Worm (Caenorhabditis elegans) whole organism, dauer: Measurements from ENCODE around the gene nspb-8.
"Not testable (repeated sequence)": the region's sequence is repeated elsewhere in the genome, so short reads cannot be mapped to it uniquely, and the experiment has no call there.

Experiments
- unc-62 ChIP-seq: sonication (generic microtip); optimal IDR thresholded peaks from 2 replicates; lab custom pipeline; 2017; ENCODE audit warnings: missing biosample characterization, missing genetic modification reagents, missing genetic modification characterization

nspb-8 gene

ce11 chrII:14574790-14575189 lies 5.7 kb downstream of the nspb-8 start:
- TF ChIP-seq unc-62 (GFP tag; lab: Kevin White, UChicago): no peak

- no peak for TF ChIP-seq unc-62 (GFP tag; lab: Kevin White, UChicago)
Observed at ce11 chrII:14573315-14573714, 7.1 kb downstream of the nspb-8 start, which contains the start of gene madf-5. TSS of gene madf-5 (plus strand) at chrII:14573615.

ce11 chrII:14570541-14571160 lies 9.8 kb downstream of the nspb-8 start:
- TF ChIP-seq unc-62 (GFP tag; lab: Kevin White, UChicago): no peak

ce11 chrII:14569322-14569721 lies 11.1 kb downstream of the nspb-8 start:
- no peak for TF ChIP-seq unc-62 (GFP tag; lab: Kevin White, UChicago)

ce11 chrII:14567811-14568210 lies 12.6 kb downstream of the nspb-8 start:
- no peak for TF ChIP-seq unc-62 (GFP tag; lab: Kevin White, UChicago)

ce11 chrII:14561549-14562115 lies 18.8 kb downstream of the nspb-8 start, which contains the start of gene mog-4:
TSS of gene mog-4 (minus strand) at chrII:14561599.
- TF ChIP-seq unc-62 (GFP tag; lab: Kevin White, UChicago): not testable (repeated sequence)

- TF ChIP-seq unc-62 (GFP tag; lab: Kevin White, UChicago): no peak
Observed at ce11 chrII:14555019-14555418, 25.4 kb downstream of the nspb-8 start.

ce11 chrII:14550613-14551012 lies 29.8 kb downstream of the nspb-8 start, which contains the start of gene nlp-41:
TSS of gene nlp-41 (plus strand) at chrII:14550913.
- TF ChIP-seq unc-62 (GFP tag; lab: Kevin White, UChicago): no peak

- TF ChIP-seq unc-62 (GFP tag; lab: Kevin White, UChicago): no peak
Observed at ce11 chrII:14548691-14549090, 31.8 kb downstream of the nspb-8 start, which contains the start of gene gcy-29. TSS of gene gcy-29 (minus strand) at chrII:14548791.

ce11 chrII:14540551-14540950 lies 39.9 kb downstream of the nspb-8 start:
- no peak for TF ChIP-seq unc-62 (GFP tag; lab: Kevin White, UChicago)

ce11 chrII:14537728-14538127 lies 42.7 kb downstream of the nspb-8 start, which contains the start of the genes clec-147 and C04H5.7:
TSS of gene clec-147 (minus strand) at chrII:14537828.
TSS of gene C04H5.7 (plus strand) at chrII:14537946.
- TF ChIP-seq unc-62 (GFP tag; lab: Kevin White, UChicago): no peak

- TF ChIP-seq unc-62 (GFP tag; lab: Kevin White, UChicago): no peak
Observed at ce11 chrII:14534000-14534399, 46.4 kb downstream of the nspb-8 start, which contains the start of gene C04H5.1. TSS of gene C04H5.1 (plus strand) at chrII:14534300.
